Fruit fly (Drosophila melanogaster) whole organism: ENCODE measurements around the gene GstD3.

Experiments
- CG8478 ChIP-seq: fragments of >200 bp; optimal IDR thresholded peaks from 2 replicates; lab custom pipeline; 2018; ENCODE audit warnings: inconsistent platforms
- Dll ChIP-seq: fragments of >200 bp; optimal IDR thresholded peaks from 2 replicates; lab custom pipeline; 2017
- EcR ChIP-seq, 2 experiments: fragments of >200 bp; optimal IDR thresholded peaks; 2 replicates each; lab custom pipeline; 2017; ENCODE audit warnings: missing biosample characterization in 2 of 2, missing genetic modification characterization in 2 of 2, missing genetic modification reagents in 2 of 2
- pan ChIP-seq: fragments of >200 bp; optimal IDR thresholded peaks from 2 replicates; lab custom pipeline; 2017
- psq ChIP-seq: fragments of >200 bp; optimal IDR thresholded peaks from 2 replicates; lab custom pipeline; 2017
- usp ChIP-seq: fragments of >200 bp; optimal IDR thresholded peaks from 2 replicates; lab custom pipeline; 2017; ENCODE audit warnings: missing biosample characterization, missing genetic modification characterization, mixed read lengths

- TF ChIP-seq EcR (GFP tag; optimal IDR thresholded peaks at IDR 0.05; lab: Kevin White, UChicago): no peak
- TF ChIP-seq psq (lab: Kevin White, UChicago): no peak
- no peak for TF ChIP-seq CG8478 (lab: Kevin White, UChicago)
- no peak for TF ChIP-seq usp (GFP tag; lab: Kevin White, UChicago)
- TF ChIP-seq pan: no peak
- no peak for TF ChIP-seq Dll
Measured at dm6 chr3R:12405928-12406234, 33.0 kb downstream of the GstD3 start, which contains the start of gene Cyp9f2.
